Worm (Caenorhabditis elegans) whole organism, L1 larva: Measurements from ENCODE around the gene tmem-17.
A peak's percentile ranks its signal among the peaks of the same experiment; 100 is the strongest.

ENCODE experiments used
- C16A3.4 ChIP-seq: fragments of 150-350 bp; optimal IDR thresholded peaks from 2 replicates; lab custom pipeline; 2014; ENCODE audit warnings: missing biosample characterization, missing genetic modification characterization
- F16B12.6 ChIP-seq: fragments of 150-350 bp; optimal IDR thresholded peaks from 2 replicates; lab custom pipeline; 2014; ENCODE audit warnings: missing biosample characterization, missing genetic modification characterization
- aha-1 ChIP-seq: fragments of 150-350 bp; optimal IDR thresholded peaks from 2 replicates; lab custom pipeline; 2014; ENCODE audit warnings: missing biosample characterization, missing genetic modification characterization
- alr-1 ChIP-seq: fragments of 200-800 bp; sonication (Bioruptor generic); optimal IDR thresholded peaks from 2 replicates; lab custom pipeline; 2018; ENCODE audit warnings: borderline replicate concordance, mild to moderate bottlenecking, missing genetic modification characterization, missing compliant biosample characterization
- aly-2 ChIP-seq: fragments of 150-350 bp; optimal IDR thresholded peaks from 2 replicates; lab custom pipeline; 2014; ENCODE audit warnings: missing biosample characterization, missing genetic modification characterization
- blmp-1 ChIP-seq: fragments of 150-350 bp; optimal IDR thresholded peaks from 2 replicates; lab custom pipeline; 2014; ENCODE audit warnings: missing biosample characterization, missing genetic modification characterization
- ceh-63 ChIP-seq: fragments of 200-800 bp; sonication (Bioruptor generic); optimal IDR thresholded peaks from 2 replicates; lab custom pipeline; 2018; ENCODE audit warnings: mild to moderate bottlenecking, missing genetic modification characterization, missing compliant biosample characterization
- ceh-82 ChIP-seq, 3 experiments: fragments of 150-350 bp in 1 of 3; sonication (generic microtip) in 2 of 3; optimal IDR thresholded peaks; 2 replicates each; lab custom pipeline; 2014 to 2017; ENCODE audit warnings: missing biosample characterization in 3 of 3, missing genetic modification characterization in 3 of 3
- ceh-90 ChIP-seq: sonication (generic microtip); optimal IDR thresholded peaks from 2 replicates; lab custom pipeline; 2016; ENCODE audit warnings: missing genetic modification characterization, missing compliant biosample characterization
- dpl-1 ChIP-seq, 3 experiments: fragments of 150-350 bp in 2 of 3; sonication (generic microtip) in 1 of 3; optimal IDR thresholded peaks; 2 replicates each; lab custom pipeline; 2014 to 2017; ENCODE audit warnings: missing biosample characterization in 3 of 3, missing genetic modification characterization in 3 of 3, missing genetic modification reagents in 3 of 3
- efl-1 ChIP-seq, 4 experiments: fragments of 150-350 bp; optimal IDR thresholded peaks in 3 of 4; peaks in 1 of 4; 1 replicate in 1 of 4; 2 replicates in 3 of 4; lab custom pipeline; 2014; ENCODE audit warnings: missing biosample characterization in 2 of 4, missing genetic modification characterization in 2 of 4, missing genetic modification reagents in 2 of 4
- efl-3 ChIP-seq: fragments of 200-800 bp; sonication (Bioruptor generic); optimal IDR thresholded peaks from 2 replicates; lab custom pipeline; 2018; ENCODE audit warnings: mild to moderate bottlenecking, missing genetic modification characterization, missing compliant biosample characterization
- elt-3 ChIP-seq, 6 experiments: fragments of 150-350 bp in 1 of 6; sonication (generic microtip); optimal IDR thresholded peaks; 2 replicates each; lab custom pipeline; 2017 to 2018; ENCODE audit warnings: missing biosample characterization in 6 of 6, missing genetic modification characterization in 6 of 6, inconsistent platforms in 1 of 6
- fkh-10 ChIP-seq: sonication (generic microtip); optimal IDR thresholded peaks from 2 replicates; lab custom pipeline; 2017; ENCODE audit warnings: missing biosample characterization, missing genetic modification reagents, missing genetic modification characterization
- fkh-4 ChIP-seq: sonication (generic microtip); optimal IDR thresholded peaks from 2 replicates; lab custom pipeline; 2016; ENCODE audit warnings: missing compliant biosample characterization, missing genetic modification characterization, borderline replicate concordance
- fos-1 ChIP-seq: fragments of 150-350 bp; optimal IDR thresholded peaks from 2 replicates; lab custom pipeline; 2014; ENCODE audit warnings: missing biosample characterization, missing genetic modification characterization
- hlh-17 ChIP-seq: fragments of 200-800 bp; sonication (Bioruptor generic); optimal IDR thresholded peaks from 2 replicates; lab custom pipeline; 2018; ENCODE audit warnings: missing genetic modification characterization, mild to moderate bottlenecking, missing compliant biosample characterization, moderate library complexity, borderline replicate concordance
- hlh-4 ChIP-seq: sonication (generic microtip); optimal IDR thresholded peaks from 2 replicates; lab custom pipeline; 2016; ENCODE audit warnings: mild to moderate bottlenecking, missing genetic modification characterization, missing compliant biosample characterization
- jun-1 ChIP-seq: fragments of 150-350 bp; optimal IDR thresholded peaks from 2 replicates; lab custom pipeline; 2014; ENCODE audit warnings: missing biosample characterization, missing genetic modification reagents, missing genetic modification characterization
- lin-35 ChIP-seq, 2 experiments: fragments of 150-350 bp; optimal IDR thresholded peaks; 2 replicates each; lab custom pipeline; 2014; ENCODE audit warnings: missing biosample characterization in 2 of 2, missing genetic modification characterization in 2 of 2, missing genetic modification reagents in 2 of 2
- lin-39 ChIP-seq: fragments of 150-350 bp; optimal IDR thresholded peaks from 2 replicates; lab custom pipeline; 2014; ENCODE audit warnings: missing biosample characterization, missing genetic modification reagents, missing genetic modification characterization
- lir-3 ChIP-seq: sonication (generic microtip); optimal IDR thresholded peaks from 2 replicates; lab custom pipeline; 2016; ENCODE audit warnings: mild to moderate bottlenecking, missing genetic modification characterization, moderate library complexity, missing compliant biosample characterization; ENCODE audit not compliant: poor library complexity
- lsy-2 ChIP-seq, 2 experiments: fragments of 150-350 bp; optimal IDR thresholded peaks; 2 replicates each; lab custom pipeline; 2014; ENCODE audit warnings: missing biosample characterization in 2 of 2, missing genetic modification characterization in 2 of 2
- mdl-1 ChIP-seq, 2 experiments: fragments of 150-350 bp; optimal IDR thresholded peaks; 2 replicates each; lab custom pipeline; 2014 to 2017; ENCODE audit warnings: missing biosample characterization in 2 of 2, missing genetic modification characterization in 2 of 2, inconsistent platforms in 1 of 2
- mep-1 ChIP-seq: fragments of 150-350 bp; optimal IDR thresholded peaks from 2 replicates; lab custom pipeline; 2014; ENCODE audit warnings: missing biosample characterization, missing genetic modification characterization
- nhr-19 ChIP-seq: fragments of 200-800 bp; sonication (Bioruptor generic); conservative IDR thresholded peaks from 2 replicates; pipeline ENCODE4 v1.3.6; 2022; ENCODE audit warnings: missing genetic modification characterization, missing compliant biosample characterization
- nhr-20 ChIP-seq: sonication (generic microtip); optimal IDR thresholded peaks from 2 replicates; lab custom pipeline; 2016; ENCODE audit warnings: mild to moderate bottlenecking, missing genetic modification characterization, missing compliant biosample characterization
- nhr-237 ChIP-seq: fragments of 150-350 bp; optimal IDR thresholded peaks from 2 replicates; lab custom pipeline; 2014; ENCODE audit warnings: missing biosample characterization, missing genetic modification characterization
- nhr-47 ChIP-seq: sonication (generic microtip); optimal IDR thresholded peaks from 2 replicates; lab custom pipeline; 2016; ENCODE audit warnings: mild to moderate bottlenecking, missing genetic modification characterization, moderate library complexity, missing compliant biosample characterization
- nhr-71 ChIP-seq: sonication (generic microtip); optimal IDR thresholded peaks from 2 replicates; lab custom pipeline; 2016; ENCODE audit warnings: mild to moderate bottlenecking, missing genetic modification characterization, moderate library complexity, missing compliant biosample characterization
- nhr-85 ChIP-seq: sonication (generic microtip); peaks from one replicate; lab custom pipeline; 2016; ENCODE audit warnings: missing genetic modification characterization, inconsistent platforms, missing compliant biosample characterization
- rnt-1 ChIP-seq: sonication (generic microtip); optimal IDR thresholded peaks from 2 replicates; lab custom pipeline; 2016; ENCODE audit warnings: mild to moderate bottlenecking, missing genetic modification characterization, moderate library complexity, missing compliant biosample characterization
- skn-1 ChIP-seq: fragments of 150-350 bp; optimal IDR thresholded peaks from 2 replicates; lab custom pipeline; 2014; ENCODE audit warnings: missing biosample characterization, missing genetic modification characterization
- snu-23 ChIP-seq: sonication (generic microtip); optimal IDR thresholded peaks from 2 replicates; lab custom pipeline; 2016; ENCODE audit warnings: missing genetic modification characterization, missing compliant biosample characterization
- sox-4 ChIP-seq: sonication (generic microtip); optimal IDR thresholded peaks from 2 replicates; lab custom pipeline; 2016; ENCODE audit warnings: missing genetic modification characterization, missing compliant biosample characterization
- swsn-7 ChIP-seq: sonication (generic microtip); optimal IDR thresholded peaks from 2 replicates; lab custom pipeline; 2016; ENCODE audit warnings: missing genetic modification characterization, missing compliant biosample characterization
- tbx-2 ChIP-seq: sonication (generic microtip); optimal IDR thresholded peaks from 2 replicates; lab custom pipeline; 2016; ENCODE audit warnings: missing genetic modification characterization, missing compliant biosample characterization
- unc-130 ChIP-seq: fragments of 150-350 bp; optimal IDR thresholded peaks from 2 replicates; lab custom pipeline; 2017; ENCODE audit warnings: missing biosample characterization, missing genetic modification characterization, inconsistent platforms
- vab-15 ChIP-seq: sonication (generic microtip); optimal IDR thresholded peaks from 2 replicates; lab custom pipeline; 2017; ENCODE audit warnings: missing genotype, mild to moderate bottlenecking, missing genetic modification characterization, missing compliant biosample characterization
- xbp-1 ChIP-seq: sonication (generic microtip); optimal IDR thresholded peaks from 2 replicates; lab custom pipeline; 2016; ENCODE audit warnings: missing genetic modification characterization, missing compliant biosample characterization
- zag-1 ChIP-seq: fragments of 150-350 bp; optimal IDR thresholded peaks from 2 replicates; lab custom pipeline; 2014; ENCODE audit warnings: missing biosample characterization, missing genetic modification characterization
- ztf-4 ChIP-seq: fragments of 150-350 bp; optimal IDR thresholded peaks from 2 replicates; lab custom pipeline; 2014; ENCODE audit warnings: missing biosample characterization, missing genetic modification characterization

The tmem-17 gene

ce11 chrIII:7063061-7063460 lies 7.0 kb upstream of the tmem-17 start:
- TF ChIP-seq fkh-10 (no peak), tbx-2 (tag; lab: Kevin White, UChicago) (no peak), fos-1 (tag; lab: Kevin White, UChicago) (no peak), hlh-4 (no peak)
- TF ChIP-seq, all 84 proteins: peak for 0

DNA sequence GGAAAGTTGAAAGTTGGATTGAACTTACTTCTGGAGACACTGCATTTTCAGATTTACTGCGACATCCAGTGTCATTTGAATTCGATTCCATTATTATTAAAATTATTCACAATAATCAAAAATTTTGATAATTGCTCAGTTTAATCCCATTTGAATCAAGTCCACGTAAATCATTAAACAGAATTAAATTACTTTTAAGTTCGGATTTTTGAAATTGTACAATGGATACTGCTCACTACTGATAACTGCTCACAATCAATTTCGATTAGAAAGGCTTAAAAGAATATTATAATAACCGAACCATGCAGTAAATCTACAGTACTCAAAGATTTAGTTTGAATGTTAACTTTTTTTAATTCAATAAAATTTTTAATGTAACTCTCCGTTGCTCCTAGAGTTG lies 5.9 kb upstream of the tmem-17 start, which contains the start of gene R01H2.4:
Gene R01H2.4, minus strand, starts transcription at position 101 of the 400 bp plus-strand sequence.
- TF ChIP-seq hlh-17 (GFP tag; lab: Kevin White, UChicago), result no peak
- TF ChIP-seq fkh-4 (tag; lab: Kevin White, UChicago), result no peak
- TF ChIP-seq efl-3, result no peak
- TF ChIP-seq dpl-1 (GFP tag; optimal IDR thresholded peaks at IDR 0.05; lab: Kevin White, UChicago), result no peak
- no peak for TF ChIP-seq zag-1 (tag; lab: Kevin White, UChicago)
- TF ChIP-seq aha-1, result no peak
- no peak for TF ChIP-seq sox-4 (tag; lab: Kevin White, UChicago)
- TF ChIP-seq nhr-237 (tag; lab: Kevin White, UChicago), result no peak
- TF ChIP-seq nhr-20, result no peak
- TF ChIP-seq lir-3 (tag; lab: Kevin White, UChicago), result no peak
- TF ChIP-seq rnt-1, result no peak
- no peak for TF ChIP-seq tbx-2 (tag; lab: Kevin White, UChicago)
- TF ChIP-seq, all 84 proteins: peak for 0

- peak in 1 of 3 experiments; percentile 3 for TF ChIP-seq dpl-1 (GFP tag; optimal IDR thresholded peaks at IDR 0.05; lab: Kevin White, UChicago)
- TF ChIP-seq lin-35 (GFP tag; optimal IDR thresholded peaks at IDR 0.05; lab: Kevin White, UChicago), result peak in 1 of 2 experiments; percentile 13
- TF ChIP-seq fkh-4 (tag; lab: Kevin White, UChicago), result no peak
- no peak for TF ChIP-seq efl-1 (optimal IDR thresholded peaks at IDR 0.05; lab: Kevin White, UChicago)
- TF ChIP-seq efl-1 (GFP tag; optimal IDR thresholded peaks at IDR 0.05 in 1 of 2; lab: Kevin White, UChicago), result peak in 1 of 2 experiments; percentile 93
- no peak for TF ChIP-seq blmp-1 (tag; lab: Kevin White, UChicago)
Observed at ce11 chrIII:7067385-7067896, 2.6 kb upstream of the tmem-17 start, which contains the start of gene ger-1. ger-1 (minus strand) TSS chrIII:7067477.

ce11 chrIII:7068520-7069113 lies 1.5 kb upstream of the tmem-17 start, which contains the start of the genes ubc-18 and R01H2.8:
ubc-18 (minus strand) TSS chrIII:7068570.
R01H2.8 (plus strand) TSS chrIII:7069063.
- TF ChIP-seq snu-23 (GFP tag; lab: Kevin White, UChicago) (peak; percentile 68), vab-15 (tag; lab: Kevin White, UChicago) (no peak), C16A3.4 (tag; lab: Kevin White, UChicago) (peak; percentile 46), nhr-47 (peak; percentile 57), elt-3 (tag; optimal IDR thresholded peaks at IDR 0.05; lab: Kevin White, UChicago) (peak in 1 of 6 experiments; percentile 33), skn-1 (tag; lab: Kevin White, UChicago) (peak; percentile 75), nhr-71 (tag; lab: Kevin White, UChicago) (peak; percentile 61), jun-1 (tag; lab: Kevin White, UChicago) (no peak), swsn-7 (tag; lab: Kevin White, UChicago) (peak; percentile 32), ceh-82 (tag; optimal IDR thresholded peaks at IDR 0.05; lab: Kevin White, UChicago) (peak in 1 of 3 experiments; percentile 51), aly-2 (peak; percentile 2), mep-1 (tag; lab: Kevin White, UChicago) (peak; percentile 62), lin-39 (tag; lab: Kevin White, UChicago) (no peak), lin-35 (GFP tag; optimal IDR thresholded peaks at IDR 0.05; lab: Kevin White, UChicago) (peak; percentile 93 to 97), nhr-85 (tag; lab: Kevin White, UChicago) (peak; percentile 57), rnt-1 (peak; percentile 47), hlh-17 (GFP tag; lab: Kevin White, UChicago) (no peak), ceh-90 (tag; lab: Kevin White, UChicago) (no peak), F16B12.6 (tag; lab: Kevin White, UChicago) (peak; percentile 88), nhr-20 (peak; percentile 41), unc-130 (tag; lab: Kevin White, UChicago) (peak; percentile 45), blmp-1 (tag; lab: Kevin White, UChicago) (peak; percentile 23), lir-3 (tag; lab: Kevin White, UChicago) (peak; percentile 11), dpl-1 (GFP tag; optimal IDR thresholded peaks at IDR 0.05; lab: Kevin White, UChicago) (peak; percentile 89 to 95 (median 94)), efl-1 (optimal IDR thresholded peaks at IDR 0.05; lab: Kevin White, UChicago) (peak; percentile 90 to 94), efl-1 (GFP tag; optimal IDR thresholded peaks at IDR 0.05 in 1 of 2; lab: Kevin White, UChicago) (peak; percentile 93 to 99), ceh-63 (GFP tag; lab: Kevin White, UChicago) (no peak), ztf-4 (tag; lab: Kevin White, UChicago) (no peak), xbp-1 (peak; percentile 42), mdl-1 (tag; optimal IDR thresholded peaks at IDR 0.05; lab: Kevin White, UChicago) (peak in 1 of 2 experiments; percentile 38), lsy-2 (tag; optimal IDR thresholded peaks at IDR 0.05; lab: Kevin White, UChicago) (peak; percentile 51 to 79), nhr-19 (GFP tag; lab: Robert Waterston, UW) (peak; percentile 27; the same call in 1 of the 2 replicates), alr-1 (tag; lab: Kevin White, UChicago) (no peak)
